Worm (Caenorhabditis elegans): ENCODE results near the gene B0252.1.

ce11 chrII:6928416-6928815 lies 8.9 kb downstream of the B0252.1 start, which contains the start of gene flcn-1:
- TF ChIP-seq ceh-30 (tag; optimal IDR thresholded peaks at IDR 0.05) (no peak), rnt-1 (tag; optimal IDR thresholded peaks at IDR 0.05) (no peak), ceh-34 (tag; optimal IDR thresholded peaks at IDR 0.05) (no peak), hlh-8 (tag; optimal IDR thresholded peaks at IDR 0.05) (no peak), lim-6 (tag; optimal IDR thresholded peaks at IDR 0.05) (no peak)
